Worm (Caenorhabditis elegans) whole organism, L4/young adult: Measurements from ENCODE around the gene F07C4.6.

Source experiments
- W03F9.2 ChIP-seq: fragments of 150-350 bp; optimal IDR thresholded peaks from 2 replicates; lab custom pipeline; 2014; ENCODE audit warnings: missing biosample characterization, missing genetic modification characterization
- dao-5 ChIP-seq: sonication (generic microtip); optimal IDR thresholded peaks from 2 replicates; lab custom pipeline; 2016; ENCODE audit warnings: missing genotype, missing genetic modification characterization, moderate library complexity, missing compliant biosample characterization
- him-1 ChIP-seq: sonication (generic microtip); optimal IDR thresholded peaks from 2 replicates; lab custom pipeline; 2016; ENCODE audit warnings: missing genotype, missing genetic modification reagents, missing genetic modification characterization, missing compliant biosample characterization

F07C4.6 gene

DNA sequence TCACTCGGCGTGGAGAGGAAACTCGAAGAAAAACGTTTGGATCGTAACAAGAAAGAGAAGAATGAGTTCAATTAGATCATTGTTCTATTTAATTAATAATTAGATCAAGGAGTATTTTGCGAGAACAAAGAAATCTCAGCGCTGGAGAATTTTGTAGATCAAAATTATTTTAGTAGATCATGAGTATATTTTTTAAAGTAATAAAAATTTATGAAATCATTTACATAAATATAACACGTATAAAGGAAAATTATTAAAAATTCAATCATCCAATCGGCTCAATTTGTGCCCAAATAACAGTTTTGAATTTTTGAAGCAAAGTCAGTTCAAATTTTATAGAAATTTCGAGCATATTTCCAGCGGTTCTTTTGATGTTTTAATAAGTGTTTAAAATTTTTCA is 2.5 kb upstream of the F07C4.6 start, which contains the start of gene C50E3.13:
Gene C50E3.13, minus strand, starts transcription at position 101 of the 400 bp plus-strand sequence.
- TF ChIP-seq W03F9.2 = no peak
- no peak for TF ChIP-seq him-1
- no peak for TF ChIP-seq dao-5

DNA sequence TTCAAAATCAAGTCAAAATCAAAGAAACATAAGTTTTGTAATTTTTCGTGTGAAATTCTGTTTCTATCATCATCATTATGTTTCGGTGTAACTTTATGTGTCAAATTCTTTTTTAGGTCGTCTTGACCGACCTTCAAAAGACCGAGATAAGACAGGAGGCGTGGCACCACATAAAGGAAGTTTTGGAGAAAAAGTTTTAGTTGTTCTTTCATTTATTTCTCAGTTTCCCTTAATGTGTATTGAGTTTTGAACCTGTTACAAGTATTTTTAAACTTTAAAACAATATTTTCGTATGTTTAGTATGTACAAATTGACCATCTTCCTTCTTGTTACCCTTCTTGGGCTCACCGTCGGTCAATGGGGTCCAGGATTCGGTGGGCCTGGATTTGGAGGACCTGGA is 2.0 kb upstream of the F07C4.6 start, which contains the start of gene grsp-4:
Gene grsp-4, plus strand, starts transcription at position 301 of the 400 bp plus-strand sequence.
- no peak for TF ChIP-seq him-1
- no peak for TF ChIP-seq dao-5
- no peak for TF ChIP-seq W03F9.2

DNA sequence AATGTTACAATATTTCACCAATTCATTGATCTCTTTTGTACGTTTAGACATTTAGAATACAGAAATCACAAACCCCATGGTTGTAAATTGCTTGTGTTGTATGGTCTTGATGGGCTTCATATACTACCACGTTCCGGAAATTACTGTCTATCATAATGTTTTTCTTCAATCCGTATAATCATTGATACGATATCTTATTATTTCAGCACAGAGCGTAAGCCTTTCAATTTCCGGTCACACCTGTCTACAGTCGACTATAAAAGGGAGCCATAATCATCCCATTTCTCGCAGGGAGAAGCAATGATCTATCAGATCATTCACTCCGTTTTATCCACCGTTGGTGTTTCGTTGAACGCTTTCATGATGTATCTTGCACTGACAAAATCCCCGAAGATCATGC is 2.9 kb downstream of the F07C4.6 start, which contains the start of gene srd-30:
Gene srd-30, plus strand, starts transcription at position 301 of the 400 bp plus-strand sequence.
- no peak for TF ChIP-seq W03F9.2
- TF ChIP-seq him-1 = no peak
- TF ChIP-seq dao-5 = no peak

DNA sequence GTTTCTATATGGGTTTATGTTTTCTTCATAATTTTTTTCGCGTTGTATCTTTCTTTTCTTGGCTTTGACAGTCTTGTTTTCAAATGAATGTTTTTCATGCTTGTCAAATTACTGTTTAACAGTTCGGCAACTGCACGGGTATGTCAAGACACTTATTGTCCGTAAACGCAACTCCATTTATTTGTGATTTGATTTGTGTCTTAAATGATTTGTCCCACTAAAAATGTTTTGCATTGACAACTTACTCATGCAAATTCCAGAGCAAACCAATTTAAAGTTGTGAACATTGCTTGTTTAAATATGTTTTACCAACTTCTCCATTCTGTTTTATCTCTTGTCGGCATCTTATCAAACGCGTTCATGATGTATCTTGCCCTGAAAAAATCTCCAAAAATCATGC is 5.1 kb downstream of the F07C4.6 start, which contains the start of gene srd-25:
Gene srd-25, plus strand, starts transcription at position 301 of the 400 bp plus-strand sequence.
- no peak for TF ChIP-seq dao-5
- TF ChIP-seq him-1 = no peak
- no peak for TF ChIP-seq W03F9.2

DNA sequence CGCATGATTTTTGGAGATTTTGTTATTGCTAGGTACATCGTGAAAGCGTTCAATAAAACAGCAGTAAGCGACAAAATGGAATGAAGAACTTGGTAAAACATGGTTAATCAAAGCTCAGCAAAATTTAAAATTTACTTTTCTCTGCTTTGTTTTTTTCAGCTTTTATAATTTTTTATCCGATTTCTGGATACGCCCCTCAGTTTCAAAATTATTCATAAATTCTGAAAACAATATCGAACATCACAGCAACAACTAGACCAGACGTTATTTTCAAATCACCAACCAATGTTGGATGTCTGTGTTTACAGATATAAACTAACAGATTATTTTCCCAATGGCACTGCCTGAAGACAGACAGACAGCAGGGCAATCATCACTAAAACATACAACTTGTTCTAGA is 8.0 kb downstream of the F07C4.6 start, which contains the start of gene srd-31:
Gene srd-31, minus strand, starts transcription at position 101 of the 400 bp plus-strand sequence.
- TF ChIP-seq him-1 = no peak
- TF ChIP-seq dao-5 = no peak
- no peak for TF ChIP-seq W03F9.2

DNA sequence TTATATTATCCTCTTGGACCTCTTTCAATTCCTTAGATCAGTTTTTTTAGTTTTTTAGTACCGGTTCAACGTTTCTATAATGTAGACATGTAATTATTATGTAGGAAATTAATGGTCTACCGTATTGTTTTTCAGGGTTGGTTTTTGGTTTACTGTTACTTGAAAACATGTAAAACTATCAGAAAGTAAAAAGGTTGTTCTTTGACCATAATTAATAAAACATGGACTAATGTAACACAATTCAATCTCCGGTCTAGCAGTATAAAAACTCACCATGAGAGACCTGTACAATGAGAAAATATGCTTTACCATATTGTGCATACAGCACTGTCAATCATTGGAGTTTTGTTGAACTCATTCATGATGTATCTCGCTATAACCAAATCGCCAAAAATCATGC is 8.8 kb downstream of the F07C4.6 start, which contains the start of gene srd-29:
Gene srd-29, plus strand, starts transcription at position 301 of the 400 bp plus-strand sequence.
- TF ChIP-seq dao-5 = no peak
- no peak for TF ChIP-seq W03F9.2
- no peak for TF ChIP-seq him-1

DNA sequence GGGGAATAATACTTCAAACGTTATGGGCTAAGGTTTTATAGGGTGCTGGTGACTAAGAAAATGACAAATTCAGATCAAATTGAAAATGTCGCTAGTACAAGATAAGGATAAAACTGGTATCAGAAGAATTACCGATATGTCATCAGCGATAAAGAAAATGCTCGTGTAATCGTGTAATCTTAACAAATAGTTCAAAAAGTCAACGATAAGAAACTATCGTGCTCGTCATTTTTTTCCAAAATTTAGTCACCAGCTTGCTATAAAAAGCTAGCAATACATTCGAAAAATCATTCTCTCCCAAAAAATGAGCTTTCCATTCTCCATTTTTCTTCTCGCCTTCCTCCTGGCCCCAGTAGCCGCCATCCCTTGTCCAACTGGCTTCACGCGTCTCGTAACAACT is 11.2 kb downstream of the F07C4.6 start, which contains the start of gene clec-45:
Gene clec-45, plus strand, starts transcription at position 301 of the 400 bp plus-strand sequence.
- TF ChIP-seq dao-5 (no peak), W03F9.2 (no peak), him-1 (no peak)

DNA sequence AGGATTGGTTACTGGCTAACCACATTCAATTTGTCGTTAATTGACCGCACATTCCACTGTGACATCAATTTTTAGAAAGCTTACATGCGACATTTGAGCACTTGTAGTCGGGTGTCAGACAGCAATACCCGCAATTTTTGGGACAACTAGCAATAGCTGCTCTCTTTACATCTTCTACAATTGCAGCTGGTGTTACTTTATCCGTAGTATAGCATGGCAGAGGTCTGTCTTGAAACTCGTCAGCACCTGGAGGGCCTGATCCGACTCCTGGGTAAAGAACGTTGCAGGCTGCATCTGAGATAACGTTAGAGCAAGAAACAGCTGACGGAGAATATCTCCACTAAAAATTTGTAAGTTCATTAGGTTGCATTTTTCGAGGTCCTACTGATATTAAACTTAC is 12.7 kb downstream of the F07C4.6 start:
- TF ChIP-seq W03F9.2 = no peak
- no peak for TF ChIP-seq him-1
- TF ChIP-seq dao-5 = no peak

DNA sequence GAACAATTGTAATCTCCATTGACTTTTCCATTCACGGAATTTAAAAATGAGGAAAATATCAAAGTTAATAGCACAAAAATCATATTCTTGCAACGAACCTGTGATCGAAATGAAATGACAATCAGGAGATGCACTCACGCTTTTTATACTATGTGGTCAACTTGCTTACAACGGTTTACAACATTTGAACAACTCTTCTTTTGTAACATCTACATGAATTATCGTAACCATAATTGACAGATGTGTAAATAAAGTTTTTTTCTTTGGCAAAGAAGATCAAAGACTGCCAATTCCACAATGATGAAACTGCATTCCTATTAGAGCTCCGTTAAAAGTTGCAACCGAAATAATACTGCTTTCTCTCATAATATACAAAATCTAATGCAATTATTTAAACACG is 13.1 kb downstream of the F07C4.6 start, which contains the start of gene F07C4.10:
Gene F07C4.10, minus strand, starts transcription at position 101 of the 400 bp plus-strand sequence.
- TF ChIP-seq him-1 (no peak), dao-5 (no peak), W03F9.2 (no peak)

DNA sequence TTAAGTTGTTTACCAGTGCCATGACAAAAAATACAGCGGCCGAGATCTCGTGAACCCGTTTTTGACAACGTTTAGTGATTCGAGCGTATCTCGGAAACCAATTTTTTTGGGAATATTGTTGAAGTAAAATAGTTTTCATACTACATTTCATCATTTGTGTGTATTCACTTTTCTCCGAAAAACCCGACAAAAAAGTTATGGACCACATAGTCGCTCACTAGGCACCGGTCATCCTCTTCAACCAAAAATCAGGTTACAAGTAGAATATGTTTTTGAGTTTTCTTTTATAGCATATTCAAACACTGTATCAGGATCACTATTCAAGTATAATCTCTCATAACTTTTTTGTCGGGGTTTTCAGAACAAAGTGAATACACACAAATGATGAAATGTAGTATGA is 15.1 kb downstream of the F07C4.6 start:
- no peak for TF ChIP-seq him-1
- no peak for TF ChIP-seq W03F9.2
- TF ChIP-seq dao-5 = no peak

DNA sequence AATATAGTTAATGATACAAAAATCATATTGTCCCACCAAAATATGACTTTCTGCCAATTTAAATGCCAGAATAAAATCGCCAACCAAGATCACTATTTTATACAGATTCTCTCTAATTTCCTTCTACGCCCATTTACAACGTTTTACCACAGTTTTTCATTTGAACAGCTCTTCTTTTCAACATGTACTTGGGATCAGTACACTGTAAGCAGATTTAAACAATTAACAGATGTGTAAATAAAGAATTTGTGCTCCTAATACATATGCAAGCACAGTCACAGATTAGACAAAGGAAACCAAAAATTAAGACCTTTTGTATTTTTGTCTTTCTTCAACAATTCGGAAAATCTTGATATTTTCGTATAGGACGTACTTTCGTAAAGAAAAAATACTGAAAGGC is 16.8 kb downstream of the F07C4.6 start, which contains the start of gene F07C4.11:
Gene F07C4.11, minus strand, starts transcription at position 101 of the 400 bp plus-strand sequence.
- no peak for TF ChIP-seq dao-5

DNA sequence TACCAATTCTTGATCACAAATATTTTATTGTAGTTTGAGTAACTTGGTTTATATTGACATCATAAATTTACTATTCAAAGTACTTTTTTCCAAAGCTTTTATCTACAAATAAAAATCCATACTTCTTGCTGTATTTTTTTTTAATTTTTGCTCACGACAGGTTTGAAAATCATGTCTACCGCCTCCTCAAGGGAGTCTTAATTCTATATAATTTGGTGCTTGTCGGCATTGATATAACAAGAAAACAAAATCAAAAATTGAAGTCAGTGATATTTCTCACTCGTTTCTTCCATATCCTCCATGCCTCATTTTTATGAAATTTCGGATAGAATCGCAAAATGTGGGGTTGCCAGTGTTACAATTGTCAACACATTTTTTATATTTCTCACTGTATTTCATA is 18.8 kb downstream of the F07C4.6 start, which contains the start of gene str-47:
Gene str-47, plus strand, starts transcription at position 301 of the 400 bp plus-strand sequence.
- TF ChIP-seq him-1 (no peak), W03F9.2 (no peak), dao-5 (no peak)

DNA sequence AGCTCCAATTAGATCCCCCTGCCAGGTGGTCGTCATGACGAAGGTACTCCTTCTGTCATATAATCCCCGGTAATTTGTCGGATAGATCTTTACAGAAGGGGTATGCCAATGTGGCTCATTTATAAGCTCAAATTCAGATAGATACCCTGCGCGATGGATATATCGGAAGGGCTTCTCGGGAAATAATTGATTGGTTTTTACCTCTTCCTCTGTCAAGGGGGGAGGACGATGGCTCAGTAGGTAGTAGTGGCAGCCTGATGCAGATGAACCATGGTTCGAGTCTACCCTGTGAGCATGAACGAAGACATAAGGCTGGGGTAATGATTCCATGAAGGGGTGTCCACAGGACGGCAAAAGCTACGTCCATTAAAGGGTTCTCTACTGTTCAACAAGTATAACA is 20.5 kb downstream of the F07C4.6 start:
- no peak for TF ChIP-seq dao-5

DNA sequence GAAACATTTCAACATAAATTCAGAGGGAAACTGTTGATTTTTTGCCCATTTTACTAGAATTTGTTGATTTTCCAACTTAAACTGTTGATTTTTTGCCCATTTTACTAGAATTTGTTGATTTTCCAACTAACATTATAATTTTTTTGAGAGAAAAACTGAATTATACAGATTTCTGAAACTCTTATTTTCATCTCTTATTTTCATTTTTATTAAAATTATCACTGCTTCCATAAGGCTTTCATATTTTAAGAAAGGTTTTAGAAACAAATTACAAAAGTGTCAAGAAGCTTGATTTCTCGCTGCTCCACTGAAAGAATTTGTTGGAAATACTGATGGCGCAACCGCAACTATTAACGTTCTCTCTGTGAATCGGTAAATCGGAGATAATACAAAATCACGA is 23.3 kb downstream of the F07C4.6 start:
- TF ChIP-seq dao-5 = no peak

DNA sequence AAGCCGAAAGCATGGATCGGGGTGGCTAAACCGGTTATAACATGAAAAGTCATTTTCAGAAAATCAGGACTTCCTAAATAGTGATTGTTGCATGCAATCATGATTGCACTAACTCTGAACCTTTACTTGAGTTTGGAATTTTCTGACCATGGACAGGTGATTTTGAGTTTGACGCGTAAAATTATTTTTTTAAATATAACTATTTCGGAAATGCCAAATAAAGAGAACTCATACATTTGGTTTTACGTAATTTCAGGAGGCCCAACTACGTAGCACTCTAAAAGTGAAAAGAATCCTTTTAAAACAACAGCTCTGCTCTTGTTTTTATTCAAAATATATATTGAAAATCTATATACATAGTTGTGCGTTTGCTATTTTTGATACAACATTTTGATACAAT is 25.1 kb downstream of the F07C4.6 start, which contains the start of gene srh-234:
Gene srh-234, minus strand, starts transcription at position 101 of the 400 bp plus-strand sequence.
- no peak for TF ChIP-seq W03F9.2
- TF ChIP-seq him-1 = no peak
- TF ChIP-seq dao-5 = no peak

DNA sequence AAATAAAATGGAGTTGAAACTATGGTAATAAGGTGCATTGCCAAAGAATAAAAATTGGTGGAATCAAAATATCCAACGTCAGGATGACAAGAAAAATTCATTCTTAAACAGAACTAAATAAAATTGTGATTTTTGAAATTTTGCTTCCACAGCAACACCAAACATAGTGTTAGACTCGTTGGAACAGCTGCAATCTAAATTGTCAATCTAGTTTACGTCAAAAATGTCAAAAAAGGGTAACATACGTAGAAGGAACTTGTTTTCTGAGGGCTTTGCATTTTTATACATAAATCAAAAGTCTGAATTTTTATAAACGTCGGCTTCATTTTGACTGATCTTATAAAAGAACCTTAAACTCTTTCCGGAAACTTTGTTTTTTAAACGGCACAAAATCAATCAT is 26.9 kb downstream of the F07C4.6 start, which contains the start of gene srh-200:
Gene srh-200, minus strand, starts transcription at position 101 of the 400 bp plus-strand sequence.
- TF ChIP-seq dao-5 (no peak), W03F9.2 (no peak), him-1 (no peak)

DNA sequence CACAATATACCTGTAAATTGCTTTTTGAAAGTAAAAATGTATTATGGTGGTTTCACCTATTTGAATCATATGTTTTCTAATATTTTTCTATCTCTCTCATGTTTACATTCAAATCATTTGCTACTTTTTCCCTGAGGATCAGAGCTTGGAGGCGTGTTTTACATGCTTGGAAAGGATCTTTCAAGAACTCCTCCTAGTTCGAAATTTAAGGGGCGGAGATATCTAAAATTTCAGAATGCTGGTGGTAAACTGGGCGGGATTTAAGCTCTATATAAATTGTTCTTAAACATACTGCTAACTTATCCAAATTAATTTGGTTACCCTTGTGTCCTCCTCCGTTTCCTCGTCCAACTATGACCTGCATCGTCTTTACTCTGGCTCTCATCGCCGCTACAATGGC is 41.3 kb downstream of the F07C4.6 start, which contains the start of gene C12D5.5:
Gene C12D5.5, plus strand, starts transcription at position 301 of the 400 bp plus-strand sequence.
- TF ChIP-seq W03F9.2 (no peak), him-1 (no peak), dao-5 (no peak)
